Worm (Caenorhabditis elegans) whole organism, L4 larva: Measurements from ENCODE around the gene mdf-1.

Experiments used
- D1046.2 ChIP-seq: fragments of 200-800 bp; sonication (Bioruptor generic); IDR thresholded peaks from 2 replicates; pipeline ENCODE4 v1.3.6; 2022; ENCODE audit warnings: missing genetic modification characterization, missing compliant biosample characterization
- F26F4.8 ChIP-seq: fragments of 200-800 bp; sonication (Bioruptor generic); conservative IDR thresholded peaks from 2 replicates; pipeline ENCODE4 v1.3.6; 2022; ENCODE audit warnings: missing genetic modification characterization, missing compliant biosample characterization
- F37D6.2 ChIP-seq: sonication (generic microtip); optimal IDR thresholded peaks from 2 replicates; lab custom pipeline; 2016; ENCODE audit warnings: mild to moderate bottlenecking, missing genetic modification characterization, missing compliant biosample characterization
- F44E2.7 ChIP-seq: fragments of 200-800 bp; sonication (Bioruptor generic); IDR thresholded peaks from 2 replicates; pipeline ENCODE4 v2.1.2; 2022; ENCODE audit warnings: missing genetic modification characterization, missing compliant biosample characterization
- R02D3.7 ChIP-seq: fragments of 150-350 bp; sonication (generic microtip); optimal IDR thresholded peaks from 3 replicates; lab custom pipeline; 2014; ENCODE audit warnings: missing biosample characterization, missing genetic modification characterization
- T20F7.1 ChIP-seq: fragments of 200-800 bp; sonication (Bioruptor generic); optimal IDR thresholded peaks from 2 replicates; lab custom pipeline; 2018; ENCODE audit warnings: mild to moderate bottlenecking, missing genetic modification characterization, missing compliant biosample characterization
- T26A8.4 ChIP-seq: fragments of 200-800 bp; sonication (Bioruptor generic); IDR thresholded peaks from 2 replicates; pipeline ENCODE4 v1.3.6; 2022; ENCODE audit warnings: missing genetic modification characterization, missing compliant biosample characterization
- Y5F2A.4 ChIP-seq: fragments of 200-800 bp; sonication (Bioruptor generic); optimal IDR thresholded peaks from 2 replicates; lab custom pipeline; 2018; ENCODE audit warnings: mild to moderate bottlenecking, missing genetic modification characterization, missing compliant biosample characterization
- ZK546.5 ChIP-seq, 2 experiments: sonication (generic microtip); optimal IDR thresholded peaks; 2 replicates each; lab custom pipeline; 2017; ENCODE audit warnings: missing biosample characterization in 2 of 2, missing genetic modification characterization in 2 of 2
- aly-2 ChIP-seq: sonication (generic microtip); optimal IDR thresholded peaks from 2 replicates; lab custom pipeline; 2018; ENCODE audit warnings: missing biosample characterization, missing genetic modification characterization
- ama-1 ChIP-seq: fragments of 150-350 bp; optimal IDR thresholded peaks from 2 replicates; lab custom pipeline; 2014; ENCODE audit warnings: inconsistent platforms, mixed read lengths
- ceh-20 ChIP-seq: fragments of 200-800 bp; sonication (Bioruptor generic); IDR thresholded peaks from 2 replicates; pipeline ENCODE4 v1.3.6; 2022; ENCODE audit warnings: missing genetic modification reagents, missing genetic modification characterization, missing compliant biosample characterization
- ceh-62 ChIP-seq: sonication (generic microtip); optimal IDR thresholded peaks from 2 replicates; lab custom pipeline; 2017; ENCODE audit warnings: missing biosample characterization, missing genetic modification characterization
- daf-16 ChIP-seq, 3 experiments: sonication (generic microtip); optimal IDR thresholded peaks; 2 replicates each; lab custom pipeline; 2016 to 2017; ENCODE audit warnings: missing genetic modification characterization in 3 of 3, missing genetic modification reagents in 3 of 3, mild to moderate bottlenecking in 2 of 3, missing compliant biosample characterization in 2 of 3, missing biosample characterization in 1 of 3, moderate library complexity in 1 of 3
- dmd-6 ChIP-seq: fragments of 200-800 bp; sonication (Bioruptor generic); IDR thresholded peaks from 2 replicates; pipeline ENCODE4 v1.3.6; 2022; ENCODE audit warnings: missing genetic modification reagents, missing genetic modification characterization, missing compliant biosample characterization
- dmd-8 ChIP-seq: fragments of 200-800 bp; sonication (Bioruptor generic); IDR thresholded peaks from 2 replicates; pipeline ENCODE4 v1.3.6; 2022; ENCODE audit warnings: missing genetic modification characterization, missing compliant biosample characterization
- dve-1 ChIP-seq: sonication (generic microtip); optimal IDR thresholded peaks from 2 replicates; lab custom pipeline; 2017; ENCODE audit warnings: antibody characterized with exemption, mild to moderate bottlenecking, missing genetic modification characterization, missing compliant biosample characterization; ENCODE audit not compliant: insufficient read depth
- fkh-10 ChIP-seq: fragments of 150-350 bp; optimal IDR thresholded peaks from 2 replicates; lab custom pipeline; 2014; ENCODE audit warnings: missing biosample characterization, missing genetic modification reagents, missing genetic modification characterization
- hlh-11 ChIP-seq: fragments of 200-800 bp; sonication (Bioruptor generic); optimal IDR thresholded peaks from 2 replicates; lab custom pipeline; 2018; ENCODE audit warnings: mild to moderate bottlenecking, missing genetic modification characterization, missing compliant biosample characterization
- hlh-30 ChIP-seq: sonication (generic microtip); optimal IDR thresholded peaks from 2 replicates; lab custom pipeline; 2017; ENCODE audit warnings: antibody characterized with exemption, mild to moderate bottlenecking, missing genetic modification characterization, missing compliant biosample characterization; ENCODE audit not compliant: insufficient read depth
- hmg-1.1 ChIP-seq: fragments of 200-800 bp; sonication (Bioruptor generic); IDR thresholded peaks from 2 replicates; pipeline ENCODE4 v1.3.6; 2022; ENCODE audit warnings: missing genetic modification reagents, missing genetic modification characterization, missing compliant biosample characterization
- lim-7 ChIP-seq: fragments of 200-800 bp; sonication (Bioruptor generic); IDR thresholded peaks from 2 replicates; pipeline ENCODE4 v1.3.6; 2022; ENCODE audit warnings: missing genetic modification characterization, missing compliant biosample characterization
- lin-13 ChIP-seq: fragments of 150-350 bp; optimal IDR thresholded peaks from 2 replicates; lab custom pipeline; 2014; ENCODE audit warnings: missing biosample characterization, missing genetic modification reagents, missing genetic modification characterization
- lin-29 ChIP-seq: fragments of 200-800 bp; sonication (Bioruptor generic); IDR thresholded peaks from 2 replicates; pipeline ENCODE4 v1.3.6; 2022; ENCODE audit warnings: missing genetic modification reagents, missing genetic modification characterization, missing compliant biosample characterization
- madf-5 ChIP-seq, 2 experiments: fragments of 200-800 bp; sonication (Bioruptor generic); IDR thresholded peaks; 2 replicates each; pipeline ENCODE4 v1.3.6; 2022; ENCODE audit warnings: missing compliant biosample characterization in 2 of 2, missing genetic modification characterization in 2 of 2
- mdl-1 ChIP-seq, 2 experiments: fragments of 150-350 bp in 1 of 2; sonication (generic microtip) in 1 of 2; optimal IDR thresholded peaks; 2 replicates each; lab custom pipeline; 2014 to 2017; ENCODE audit warnings: missing biosample characterization in 2 of 2, missing genetic modification characterization in 2 of 2
- mep-1 ChIP-seq: fragments of 150-350 bp; sonication (generic microtip); optimal IDR thresholded peaks from 3 replicates; lab custom pipeline; 2014; ENCODE audit warnings: missing biosample characterization, missing genetic modification characterization
- mes-2 ChIP-seq: sonication (generic microtip); optimal IDR thresholded peaks from 2 replicates; lab custom pipeline; 2016; ENCODE audit warnings: missing genotype, mild to moderate bottlenecking, missing genetic modification characterization, missing compliant biosample characterization; ENCODE audit not compliant: poor library complexity, severe bottlenecking
- mxl-2 ChIP-seq: fragments of 200-800 bp; sonication (Bioruptor generic); conservative IDR thresholded peaks from 2 replicates; pipeline ENCODE4 v1.3.6; 2022; ENCODE audit warnings: missing genetic modification reagents, missing genetic modification characterization, missing compliant biosample characterization
- mxl-3 ChIP-seq: fragments of 200-800 bp; sonication (Bioruptor generic); optimal IDR thresholded peaks from 2 replicates; lab custom pipeline; 2018; ENCODE audit warnings: mild to moderate bottlenecking, missing genetic modification characterization, missing compliant biosample characterization
- nhr-11 ChIP-seq: fragments of 150-350 bp; optimal IDR thresholded peaks from 2 replicates; lab custom pipeline; 2014; ENCODE audit warnings: missing biosample characterization, missing genetic modification characterization
- nhr-237 ChIP-seq: sonication (generic microtip); optimal IDR thresholded peaks from 2 replicates; lab custom pipeline; 2017; ENCODE audit warnings: missing biosample characterization, missing genetic modification characterization
- nhr-28 ChIP-seq: fragments of 150-350 bp; optimal IDR thresholded peaks from 2 replicates; lab custom pipeline; 2014; ENCODE audit warnings: missing biosample characterization, missing genetic modification characterization
- nhr-41 ChIP-seq: fragments of 200-800 bp; sonication (Bioruptor generic); IDR thresholded peaks from 2 replicates; pipeline ENCODE4 v1.3.6; 2022; ENCODE audit warnings: missing genetic modification reagents, missing genetic modification characterization, missing compliant biosample characterization
- nhr-42 ChIP-seq: fragments of 200-800 bp; sonication (Bioruptor generic); IDR thresholded peaks from 2 replicates; pipeline ENCODE4 v1.3.6; 2022; ENCODE audit warnings: missing genetic modification characterization, missing compliant biosample characterization
- php-3 ChIP-seq: fragments of 200-800 bp; sonication (Bioruptor generic); IDR thresholded peaks from 2 replicates; pipeline ENCODE4 v1.3.6; 2022; ENCODE audit warnings: missing genetic modification reagents, missing genetic modification characterization, missing compliant biosample characterization
- pqm-1 ChIP-seq: sonication (generic microtip); optimal IDR thresholded peaks from 2 replicates; lab custom pipeline; 2017; ENCODE audit warnings: missing biosample characterization, missing genetic modification characterization
- saeg-2 ChIP-seq: fragments of 200-800 bp; sonication (Bioruptor generic); IDR thresholded peaks from 2 replicates; pipeline ENCODE4 v1.3.6; 2022; ENCODE audit warnings: missing genetic modification reagents, missing genetic modification characterization, missing compliant biosample characterization
- skn-1 ChIP-seq: fragments of 150-350 bp; optimal IDR thresholded peaks from 2 replicates; lab custom pipeline; 2014; ENCODE audit warnings: missing biosample characterization, missing genetic modification characterization
- snpc-1.2 ChIP-seq: fragments of 200-800 bp; sonication (Bioruptor generic); IDR thresholded peaks from 2 replicates; pipeline ENCODE4 v1.3.6; 2022; ENCODE audit warnings: missing genetic modification reagents, missing genetic modification characterization, missing compliant biosample characterization
- spr-3 ChIP-seq: fragments of 200-800 bp; sonication (Bioruptor generic); optimal IDR thresholded peaks from 2 replicates; lab custom pipeline; 2018; ENCODE audit warnings: mild to moderate bottlenecking, missing genetic modification characterization, missing compliant biosample characterization
- tag-97 ChIP-seq: fragments of 200-800 bp; sonication (Bioruptor generic); IDR thresholded peaks from 2 replicates; pipeline ENCODE4 v1.3.6; 2022; ENCODE audit warnings: missing genetic modification characterization, missing compliant biosample characterization
- tra-1 ChIP-seq: fragments of 200-800 bp; sonication (Bioruptor generic); IDR thresholded peaks from 2 replicates; pipeline ENCODE4 v1.3.6; 2022; ENCODE audit warnings: missing genetic modification reagents, missing genetic modification characterization, missing compliant biosample characterization
- zip-11 ChIP-seq: fragments of 200-800 bp; sonication (Bioruptor generic); IDR thresholded peaks from 2 replicates; pipeline ENCODE4 v1.3.6; 2022; ENCODE audit warnings: missing genetic modification characterization, missing compliant biosample characterization

The mdf-1 gene

ce11 chrV:9506931-9507330, 37.1 kb downstream of the mdf-1 start:
- TF ChIP-seq ama-1 (lab: Kevin White, UChicago), result no peak
- TF ChIP-seq daf-16 (GFP tag; optimal IDR thresholded peaks at IDR 0.05; lab: Kevin White, UChicago), result no peak
- TF ChIP-seq daf-16 (tag; optimal IDR thresholded peaks at IDR 0.05; lab: Kevin White, UChicago), result peak; percentile 25
- TF ChIP-seq php-3 (GFP tag; lab: Robert Waterston, UW), result peak; percentile 96
- 0 out of 2 replicates have a peak, but pooled peaks have one; percentile 41 for TF ChIP-seq nhr-41 (GFP tag; lab: Robert Waterston, UW)
- TF ChIP-seq tag-97 (GFP tag; lab: Robert Waterston, UW), result no peak
- TF ChIP-seq T26A8.4 (GFP tag; lab: Robert Waterston, UW), result no peak
- no peak for TF ChIP-seq nhr-42 (GFP tag; lab: Robert Waterston, UW)
- TF ChIP-seq ZK546.5 (tag; optimal IDR thresholded peaks at IDR 0.05; lab: Kevin White, UChicago), result no peak
- TF ChIP-seq mes-2 (tag; lab: Kevin White, UChicago), result no peak
- TF ChIP-seq ceh-62 (tag; lab: Kevin White, UChicago), result no peak
- peak; percentile 90 for TF ChIP-seq ceh-20
- no peak for TF ChIP-seq nhr-11 (tag; lab: Kevin White, UChicago)
- TF ChIP-seq nhr-28, result peak; percentile 79
- TF ChIP-seq zip-11, result no peak
- peak; percentile 48 for TF ChIP-seq hlh-30 (tag; lab: Kevin White, UChicago)
- TF ChIP-seq hmg-1.1 (GFP tag; lab: Robert Waterston, UW), result no peak
- TF ChIP-seq pqm-1 (tag; lab: Kevin White, UChicago), result peak; percentile 71
- TF ChIP-seq aly-2 (tag; lab: Kevin White, UChicago), result no peak
- TF ChIP-seq F26F4.8 (GFP tag; lab: Robert Waterston, UW), result no peak
- TF ChIP-seq F44E2.7 (GFP tag; lab: Robert Waterston, UW), result no peak
- no peak for TF ChIP-seq saeg-2
- TF ChIP-seq mxl-3 (GFP tag; lab: Kevin White, UChicago), result peak; percentile 83
- no peak for TF ChIP-seq snpc-1.2 (GFP tag; lab: Robert Waterston, UW)
- TF ChIP-seq dve-1 (tag; lab: Kevin White, UChicago), result peak; percentile 68
- TF ChIP-seq mdl-1 (tag; optimal IDR thresholded peaks at IDR 0.05; lab: Kevin White, UChicago), result peak in 1 of 2 experiments; percentile 37
- TF ChIP-seq mxl-2 (GFP tag; lab: Robert Waterston, UW), result no peak
- TF ChIP-seq lim-7 (GFP tag; lab: Robert Waterston, UW), result no peak
- TF ChIP-seq spr-3 (GFP tag; lab: Kevin White, UChicago), result no peak
- no peak for TF ChIP-seq F37D6.2 (tag; lab: Kevin White, UChicago)
- TF ChIP-seq hlh-11 (tag; lab: Kevin White, UChicago), result peak; percentile 23
- TF ChIP-seq tra-1 (GFP tag; lab: Robert Waterston, UW), result no peak
- no peak for TF ChIP-seq nhr-237 (tag; lab: Kevin White, UChicago)
- TF ChIP-seq mep-1 (tag; lab: Kevin White, UChicago), result peak; percentile 15
- TF ChIP-seq T20F7.1, result no peak
- TF ChIP-seq Y5F2A.4, result no peak
- TF ChIP-seq fkh-10 (GFP tag; lab: Kevin White, UChicago), result no peak
- TF ChIP-seq dmd-8 (GFP tag; lab: Robert Waterston, UW), result no peak
- TF ChIP-seq skn-1 (tag; lab: Kevin White, UChicago), result no peak
- TF ChIP-seq lin-29 (GFP tag; lab: Robert Waterston, UW), result no peak
- peak; percentile 94 for TF ChIP-seq dmd-6 (GFP tag; lab: Robert Waterston, UW)
- TF ChIP-seq madf-5 (GFP tag; IDR thresholded peaks at IDR 0.05; lab: Robert Waterston, UW), result no peak
- TF ChIP-seq lin-13, result no peak
- no peak for TF ChIP-seq D1046.2
- TF ChIP-seq R02D3.7 (tag; lab: Kevin White, UChicago), result no peak
